Worm (Caenorhabditis elegans) whole organism, L4/young adult: ENCODE data around the gene hda-4.

Source experiments
- W03F9.2 ChIP-seq: fragments of 150-350 bp; optimal IDR thresholded peaks from 2 replicates; lab custom pipeline; 2014; ENCODE audit warnings: missing biosample characterization, missing genetic modification characterization
- him-1 ChIP-seq: sonication (generic microtip); optimal IDR thresholded peaks from 2 replicates; lab custom pipeline; 2016; ENCODE audit warnings: missing genotype, missing genetic modification reagents, missing genetic modification characterization, missing compliant biosample characterization

ce11 chrX:16681910-16682493 is 47.4 kb upstream of the hda-4 start:
- TF ChIP-seq W03F9.2 (tag; lab: Kevin White, UChicago) (peak; percentile 96), him-1 (peak; percentile 99)
